Fruit fly (Drosophila melanogaster): ENCODE measurements around the gene ac.
A peak's percentile ranks its signal among the peaks of the same experiment; 100 is the strongest.

The ac gene

dm6 chrX:361418-361817, 8.4 kb upstream of the ac start:
- TF ChIP-seq lola (GFP tag; optimal IDR thresholded peaks at IDR 0.05): no peak
- TF ChIP-seq Vsx2 (GFP tag; optimal IDR thresholded peaks at IDR 0.05; ENCODE audit: partially characterized antibody): peak; percentile 36
- peak; percentile 48 for TF ChIP-seq Sp1 (GFP tag; optimal IDR thresholded peaks at IDR 0.05)
- no peak for TF ChIP-seq woc (GFP tag; optimal IDR thresholded peaks at IDR 0.05)
- TF ChIP-seq Hnf4 (GFP tag; optimal IDR thresholded peaks at IDR 0.05): no peak
- TF ChIP-seq dsf (GFP tag; optimal IDR thresholded peaks at IDR 0.05; ENCODE audit: borderline replicate concordance): no peak
- TF ChIP-seq Mio (GFP tag; optimal IDR thresholded peaks at IDR 0.05): no peak
- no peak for TF ChIP-seq CrebA (GFP tag; optimal IDR thresholded peaks at IDR 0.05; ENCODE audit: borderline replicate concordance)
- no peak for TF ChIP-seq sv (GFP tag; optimal IDR thresholded peaks at IDR 0.05)
- TF ChIP-seq br (GFP tag; optimal IDR thresholded peaks at IDR 0.05): no peak
- TF ChIP-seq foxo (GFP tag; optimal IDR thresholded peaks at IDR 0.05): no peak
- no peak for TF ChIP-seq dl (GFP tag; optimal IDR thresholded peaks at IDR 0.05; ENCODE audit: insufficient read depth in 1 of 2, partially characterized antibody in 2 of 2)
- TF ChIP-seq jim (GFP tag; optimal IDR thresholded peaks at IDR 0.05): peak; percentile 52
- TF ChIP-seq fru (GFP tag; optimal IDR thresholded peaks at IDR 0.05): no peak
- no peak for TF ChIP-seq usp (GFP tag; optimal IDR thresholded peaks at IDR 0.05)
- no peak for TF ChIP-seq Dfd (GFP tag; optimal IDR thresholded peaks at IDR 0.05)
- no peak for TF ChIP-seq N (GFP tag; optimal IDR thresholded peaks at IDR 0.05)
- no peak for TF ChIP-seq dmrt93B (GFP tag; optimal IDR thresholded peaks at IDR 0.05)
- peak; percentile 75 for TF ChIP-seq Myc (optimal IDR thresholded peaks at IDR 0.05)
- TF ChIP-seq rgr (GFP tag; optimal IDR thresholded peaks at IDR 0.05): no peak

dm6 chrX:362073-362674, 7.7 kb upstream of the ac start:
- TF ChIP-seq psq (GFP tag; optimal IDR thresholded peaks at IDR 0.05) (no peak), CG9705 (GFP tag; optimal IDR thresholded peaks at IDR 0.05) (no peak), h (GFP tag; optimal IDR thresholded peaks at IDR 0.05) (peak; percentile 11), rgr (GFP tag; optimal IDR thresholded peaks at IDR 0.05) (peak; percentile 7), jim (GFP tag; optimal IDR thresholded peaks at IDR 0.05) (no peak)

dm6 chrX:364006-364405, 5.8 kb upstream of the ac start:
- TF ChIP-seq Dif (GFP tag; optimal IDR thresholded peaks at IDR 0.05; ENCODE audit: partially characterized antibody) (no peak), Sp1 (GFP tag; optimal IDR thresholded peaks at IDR 0.05) (peak; percentile 47), HLH106 (tag; optimal IDR thresholded peaks at IDR 0.05) (peak; percentile 29), Mio (GFP tag; optimal IDR thresholded peaks at IDR 0.05) (no peak)

dm6 chrX:366854-367253, 3.0 kb upstream of the ac start:
- TF ChIP-seq Abd-B (GFP tag; optimal IDR thresholded peaks at IDR 0.05): no peak
- TF ChIP-seq N (GFP tag; optimal IDR thresholded peaks at IDR 0.05): no peak
- no peak for TF ChIP-seq jim (GFP tag; optimal IDR thresholded peaks at IDR 0.05)
- TF ChIP-seq tai (GFP tag; optimal IDR thresholded peaks at IDR 0.05): no peak
- TF ChIP-seq Rel (GFP tag; optimal IDR thresholded peaks at IDR 0.05): no peak
- no peak for TF ChIP-seq Rel (tag; optimal IDR thresholded peaks at IDR 0.05)
- no peak for TF ChIP-seq CG32264 (GFP tag; optimal IDR thresholded peaks at IDR 0.05)
- peak; percentile 5 for TF ChIP-seq psq (GFP tag; optimal IDR thresholded peaks at IDR 0.05)
- TF ChIP-seq dsf (GFP tag; optimal IDR thresholded peaks at IDR 0.05; ENCODE audit: borderline replicate concordance): no peak
- no peak for TF ChIP-seq OdsH (GFP tag; optimal IDR thresholded peaks at IDR 0.05)
- TF ChIP-seq woc (GFP tag; optimal IDR thresholded peaks at IDR 0.05): no peak
- TF ChIP-seq Hr78 (GFP tag; optimal IDR thresholded peaks at IDR 0.05): no peak
- TF ChIP-seq foxo (GFP tag; optimal IDR thresholded peaks at IDR 0.05): peak in 1 of 2 experiments; percentile 17
- no peak for TF ChIP-seq CG9705 (GFP tag; optimal IDR thresholded peaks at IDR 0.05)
- TF ChIP-seq Hnf4 (GFP tag; optimal IDR thresholded peaks at IDR 0.05): no peak
- TF ChIP-seq Dif (GFP tag; optimal IDR thresholded peaks at IDR 0.05; ENCODE audit: partially characterized antibody): no peak
- peak; percentile 36 for TF ChIP-seq fru (GFP tag; optimal IDR thresholded peaks at IDR 0.05)
- no peak for TF ChIP-seq Myc (optimal IDR thresholded peaks at IDR 0.05)
- no peak for TF ChIP-seq GATAd (GFP tag; optimal IDR thresholded peaks at IDR 0.05)
- no peak for TF ChIP-seq sage (GFP tag; optimal IDR thresholded peaks at IDR 0.05)
- no peak for TF ChIP-seq dl (GFP tag; optimal IDR thresholded peaks at IDR 0.05; ENCODE audit: insufficient read depth in 1 of 2, partially characterized antibody in 2 of 2)
- TF ChIP-seq Jra (GFP tag; optimal IDR thresholded peaks at IDR 0.05): no peak
- TF ChIP-seq sv (GFP tag; optimal IDR thresholded peaks at IDR 0.05): no peak
- no peak for TF ChIP-seq dmrt93B (GFP tag; optimal IDR thresholded peaks at IDR 0.05)
- no peak for TF ChIP-seq Vsx2 (GFP tag; optimal IDR thresholded peaks at IDR 0.05; ENCODE audit: partially characterized antibody)
- no peak for TF ChIP-seq brk (GFP tag; optimal IDR thresholded peaks at IDR 0.05)
- TF ChIP-seq h (GFP tag; optimal IDR thresholded peaks at IDR 0.05): no peak
- TF ChIP-seq Sp1 (GFP tag; optimal IDR thresholded peaks at IDR 0.05): peak; percentile 33
- no peak for TF ChIP-seq usp (GFP tag; optimal IDR thresholded peaks at IDR 0.05)
- TF ChIP-seq ey (GFP tag; optimal IDR thresholded peaks at IDR 0.05): no peak
- peak; percentile 20 for TF ChIP-seq HLH106 (tag; optimal IDR thresholded peaks at IDR 0.05)
- no peak for TF ChIP-seq br (GFP tag; optimal IDR thresholded peaks at IDR 0.05)

Measured in whole organism, wandering third instar larva.